Worm (Caenorhabditis elegans) whole organism, L4 larva: Measurements from ENCODE around the gene gcy-5.

ENCODE experiments used
- Y48G9A.11 ChIP-seq: fragments of 200-800 bp; sonication (Bioruptor generic); IDR thresholded peaks from 2 replicates; pipeline ENCODE4 v1.3.6; 2022; ENCODE audit warnings: missing genetic modification reagents, missing genetic modification characterization, missing compliant biosample characterization
- ama-1 ChIP-seq: fragments of 150-350 bp; optimal IDR thresholded peaks from 2 replicates; lab custom pipeline; 2014; ENCODE audit warnings: inconsistent platforms, mixed read lengths
- ceh-20 ChIP-seq: fragments of 200-800 bp; sonication (Bioruptor generic); IDR thresholded peaks from 2 replicates; pipeline ENCODE4 v1.3.6; 2022; ENCODE audit warnings: missing genetic modification reagents, missing genetic modification characterization, missing compliant biosample characterization
- ceh-44 ChIP-seq: fragments of 200-800 bp; sonication (Bioruptor generic); IDR thresholded peaks from 2 replicates; pipeline ENCODE4 v1.3.6; 2022; ENCODE audit warnings: missing genetic modification reagents, missing genetic modification characterization, missing compliant biosample characterization
- dmd-9 ChIP-seq: fragments of 200-800 bp; sonication (Bioruptor generic); IDR thresholded peaks from 2 replicates; pipeline ENCODE4 v1.3.6; 2022; ENCODE audit warnings: missing genetic modification reagents, missing genetic modification characterization, missing compliant biosample characterization
- dpl-1 ChIP-seq: fragments of 150-350 bp; optimal IDR thresholded peaks from 2 replicates; lab custom pipeline; 2014; ENCODE audit warnings: missing biosample characterization, missing genetic modification reagents, missing genetic modification characterization
- lin-38 ChIP-seq: fragments of 200-800 bp; sonication (Bioruptor generic); IDR thresholded peaks from 2 replicates; pipeline ENCODE4 v1.3.6; 2022; ENCODE audit warnings: missing genetic modification reagents, missing genetic modification characterization, missing compliant biosample characterization
- nhr-25 ChIP-seq: sonication (generic microtip); optimal IDR thresholded peaks from 2 replicates; lab custom pipeline; 2017; ENCODE audit warnings: missing genetic modification characterization, mild to moderate bottlenecking, missing compliant biosample characterization, antibody characterized with exemption, moderate library complexity, borderline replicate concordance; ENCODE audit not compliant: insufficient read depth
- nhr-28 ChIP-seq: fragments of 150-350 bp; optimal IDR thresholded peaks from 2 replicates; lab custom pipeline; 2014; ENCODE audit warnings: missing biosample characterization, missing genetic modification characterization
- skn-1 ChIP-seq: fragments of 150-350 bp; optimal IDR thresholded peaks from 2 replicates; lab custom pipeline; 2014; ENCODE audit warnings: missing biosample characterization, missing genetic modification characterization
- ztf-11 ChIP-seq: fragments of 150-350 bp; optimal IDR thresholded peaks from 2 replicates; lab custom pipeline; 2014; ENCODE audit warnings: missing biosample characterization, missing genetic modification characterization

DNA sequence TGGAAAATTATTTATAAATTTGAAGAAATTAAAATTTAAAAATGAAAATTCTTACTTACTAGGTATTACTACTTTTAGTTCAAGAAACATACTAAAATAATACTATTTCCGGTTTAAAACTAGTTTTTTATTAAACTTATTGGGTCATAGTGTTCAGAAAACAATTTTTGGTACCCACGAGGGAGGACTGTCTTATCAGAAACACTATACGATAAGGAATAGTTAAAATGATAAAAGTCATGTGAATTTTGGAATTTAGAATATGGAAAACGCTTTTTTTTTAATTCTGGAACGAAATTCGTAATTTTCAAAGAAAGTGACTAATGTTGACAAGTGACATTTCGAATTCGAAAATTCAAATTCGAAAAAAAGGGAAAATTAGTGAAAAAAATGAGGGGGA, 34.3 kb downstream of the gcy-5 start:
- no peak for TF ChIP-seq ceh-44 (GFP tag; lab: Robert Waterston, UW)
- no peak for TF ChIP-seq ceh-20
- no peak for TF ChIP-seq Y48G9A.11
- TF ChIP-seq dmd-9 (GFP tag; lab: Robert Waterston, UW): no peak
- no peak for TF ChIP-seq dpl-1
- no peak for TF ChIP-seq skn-1
- no peak for TF ChIP-seq nhr-28
- TF ChIP-seq ama-1 (lab: Kevin White, UChicago): no peak
- TF ChIP-seq ztf-11 (tag; lab: Kevin White, UChicago): no peak
- TF ChIP-seq nhr-25 (tag; lab: Kevin White, UChicago): no peak
- no peak for TF ChIP-seq lin-38 (GFP tag; lab: Robert Waterston, UW)
